Worm (Caenorhabditis elegans) whole organism, L2 larva: Measurements from ENCODE around the gene fbxb-6.

Experiments
- C34F6.9 ChIP-seq: fragments of 150-350 bp; optimal IDR thresholded peaks from 2 replicates; lab custom pipeline; 2014; ENCODE audit warnings: missing biosample characterization, missing genetic modification characterization
- F13H6.1 ChIP-seq: sonication (generic microtip); optimal IDR thresholded peaks from 2 replicates; lab custom pipeline; 2016; ENCODE audit warnings: missing genetic modification characterization, missing compliant biosample characterization
- Y55F3AM.14 ChIP-seq: fragments of 200-800 bp; sonication (Bioruptor generic); optimal IDR thresholded peaks from 2 replicates; lab custom pipeline; 2018; ENCODE audit warnings: mild to moderate bottlenecking, missing genetic modification characterization, missing compliant biosample characterization
- ZK546.5 ChIP-seq: sonication (generic microtip); optimal IDR thresholded peaks from 2 replicates; lab custom pipeline; 2017; ENCODE audit warnings: missing biosample characterization, missing genetic modification characterization
- aly-2 ChIP-seq: fragments of 150-350 bp; optimal IDR thresholded peaks from 2 replicates; lab custom pipeline; 2014; ENCODE audit warnings: missing biosample characterization, missing genetic modification characterization
- ama-1 ChIP-seq: fragments of 150-350 bp; optimal IDR thresholded peaks from 2 replicates; lab custom pipeline; 2018; ENCODE audit warnings: inconsistent platforms
- blmp-1 ChIP-seq: sonication (generic microtip); optimal IDR thresholded peaks from 2 replicates; lab custom pipeline; 2017; ENCODE audit warnings: missing genetic modification characterization, mild to moderate bottlenecking, missing compliant biosample characterization, antibody characterized with exemption, moderate library complexity; ENCODE audit not compliant: insufficient read depth
- ceh-16 ChIP-seq: fragments of 150-350 bp; optimal IDR thresholded peaks from 2 replicates; lab custom pipeline; 2014; ENCODE audit warnings: missing biosample characterization, missing genetic modification characterization
- ceh-82 ChIP-seq: fragments of 150-350 bp; optimal IDR thresholded peaks from 2 replicates; lab custom pipeline; 2014; ENCODE audit warnings: missing biosample characterization, missing genetic modification characterization
- dmd-4 ChIP-seq: sonication (generic microtip); optimal IDR thresholded peaks from 2 replicates; lab custom pipeline; 2017; ENCODE audit warnings: missing biosample characterization, missing genetic modification characterization
- egl-27 ChIP-seq: sonication (generic microtip); optimal IDR thresholded peaks from 3 replicates; lab custom pipeline; 2017; ENCODE audit warnings: missing biosample characterization, missing genetic modification reagents, missing genetic modification characterization
- elt-1 ChIP-seq: fragments of 150-350 bp; optimal IDR thresholded peaks from 2 replicates; lab custom pipeline; 2014; ENCODE audit warnings: missing biosample characterization, missing genetic modification characterization
- elt-3 ChIP-seq: sonication (generic microtip); optimal IDR thresholded peaks from 2 replicates; lab custom pipeline; 2017; ENCODE audit warnings: missing biosample characterization, missing genetic modification characterization
- fos-1 ChIP-seq: fragments of 150-350 bp; optimal IDR thresholded peaks from 2 replicates; lab custom pipeline; 2014; ENCODE audit warnings: missing biosample characterization, missing genetic modification characterization
- gmeb-1 ChIP-seq: fragments of 150-350 bp; optimal IDR thresholded peaks from 2 replicates; lab custom pipeline; 2014; ENCODE audit warnings: missing biosample characterization, missing genetic modification characterization
- lin-11 ChIP-seq: fragments of 150-350 bp; sonication (generic microtip); optimal IDR thresholded peaks from 2 replicates; lab custom pipeline; 2014; ENCODE audit warnings: missing biosample characterization, missing genetic modification characterization, inconsistent platforms, mixed read lengths
- mbf-1 ChIP-seq: sonication (generic microtip); optimal IDR thresholded peaks from 2 replicates; lab custom pipeline; 2017; ENCODE audit warnings: missing biosample characterization, missing genetic modification characterization
- mdl-1 ChIP-seq, 2 experiments: fragments of 150-350 bp in 1 of 2; sonication (generic microtip) in 1 of 2; optimal IDR thresholded peaks; 2 replicates each; lab custom pipeline; 2017; ENCODE audit warnings: missing biosample characterization in 2 of 2, missing genetic modification characterization in 2 of 2
- nhr-12 ChIP-seq: fragments of 150-350 bp; optimal IDR thresholded peaks from 2 replicates; lab custom pipeline; 2014; ENCODE audit warnings: missing biosample characterization, missing genetic modification characterization
- nhr-21 ChIP-seq: fragments of 150-350 bp; optimal IDR thresholded peaks from 2 replicates; lab custom pipeline; 2014; ENCODE audit warnings: missing biosample characterization, missing genetic modification characterization
- nhr-77 ChIP-seq: fragments of 150-350 bp; optimal IDR thresholded peaks from 2 replicates; lab custom pipeline; 2014; ENCODE audit warnings: missing biosample characterization, missing genetic modification characterization
- peb-1 ChIP-seq: fragments of 150-350 bp; optimal IDR thresholded peaks from 2 replicates; lab custom pipeline; 2014; ENCODE audit warnings: missing biosample characterization, missing genetic modification characterization
- sem-4 ChIP-seq: fragments of 150-350 bp; optimal IDR thresholded peaks from 2 replicates; lab custom pipeline; 2014; ENCODE audit warnings: missing biosample characterization, missing genetic modification reagents, missing genetic modification characterization
- sma-3 ChIP-seq: sonication (generic microtip); optimal IDR thresholded peaks from 2 replicates; lab custom pipeline; 2016; ENCODE audit warnings: missing genetic modification reagents, missing genetic modification characterization, missing compliant biosample characterization
- sma-9 ChIP-seq, 2 experiments: fragments of 150-350 bp in 1 of 2; sonication (generic microtip) in 1 of 2; optimal IDR thresholded peaks; 2 replicates each; lab custom pipeline; 2014 to 2016; ENCODE audit warnings: missing genetic modification characterization in 2 of 2, mild to moderate bottlenecking in 1 of 2, missing biosample characterization in 1 of 2, missing compliant biosample characterization in 1 of 2, missing genetic modification reagents in 1 of 2, moderate library complexity in 1 of 2
- snpc-4 ChIP-seq: fragments of 150-350 bp; optimal IDR thresholded peaks from 2 replicates; lab custom pipeline; 2014; ENCODE audit warnings: missing biosample characterization, missing genetic modification characterization
- unc-62 ChIP-seq: fragments of 150-350 bp; optimal IDR thresholded peaks from 2 replicates; lab custom pipeline; 2014; ENCODE audit warnings: missing biosample characterization, missing genetic modification reagents, missing genetic modification characterization
- zag-1 ChIP-seq: fragments of 150-350 bp; optimal IDR thresholded peaks from 2 replicates; lab custom pipeline; 2014; ENCODE audit warnings: missing biosample characterization, missing genetic modification characterization
- ztf-1 ChIP-seq: fragments of 200-800 bp; sonication (Bioruptor generic); conservative IDR thresholded peaks from 2 replicates; pipeline ENCODE4 v1.3.6; 2022; ENCODE audit warnings: missing genetic modification characterization, missing compliant biosample characterization
- ztf-11 ChIP-seq: sonication (generic microtip); optimal IDR thresholded peaks from 2 replicates; lab custom pipeline; 2017; ENCODE audit warnings: missing biosample characterization, missing genetic modification characterization

fbxb-6 gene

DNA sequence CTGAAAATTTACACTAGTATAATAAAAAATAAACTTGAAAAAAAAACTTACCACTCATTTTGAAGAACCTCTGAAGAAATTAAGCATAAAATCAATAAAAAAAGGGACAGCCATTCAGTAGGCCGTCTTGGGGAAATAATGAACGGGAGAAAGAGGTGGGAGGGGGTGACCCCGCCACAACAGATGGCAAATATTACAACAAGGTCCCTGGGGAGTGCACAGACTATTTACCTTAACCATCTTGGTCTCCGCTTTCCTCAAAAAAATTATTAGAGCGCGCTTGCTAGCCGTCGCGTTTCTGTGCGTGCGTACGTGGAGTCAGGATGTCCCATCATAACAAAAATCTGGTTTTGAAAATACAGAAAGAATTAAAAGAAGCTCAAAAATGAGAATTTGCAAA, 27.4 kb downstream of the fbxb-6 start, which contains the start of gene T16A1.10:
T16A1.10 (minus strand) TSS at position 123 of the 400 bp plus-strand sequence.
- TF ChIP-seq nhr-21 (tag; lab: Kevin White, UChicago) (no peak), ZK546.5 (tag; lab: Kevin White, UChicago) (no peak), elt-3 (tag; lab: Kevin White, UChicago) (no peak), dmd-4 (tag; lab: Kevin White, UChicago) (no peak), nhr-12 (no peak), ceh-82 (no peak), egl-27 (tag; lab: Kevin White, UChicago) (no peak), ceh-16 (tag; lab: Kevin White, UChicago) (no peak), sem-4 (tag; lab: Kevin White, UChicago) (no peak), peb-1 (tag; lab: Kevin White, UChicago) (no peak), zag-1 (tag; lab: Kevin White, UChicago) (no peak), mdl-1 (tag; optimal IDR thresholded peaks at IDR 0.05; lab: Kevin White, UChicago) (no peak), ztf-11 (no peak), sma-3 (GFP tag; lab: Kevin White, UChicago) (no peak), nhr-77 (tag; lab: Kevin White, UChicago) (no peak), ztf-1 (GFP tag; lab: Robert Waterston, UW) (no peak), gmeb-1 (tag; lab: Kevin White, UChicago) (no peak), F13H6.1 (tag; lab: Kevin White, UChicago) (no peak), blmp-1 (no peak), lin-11 (tag; lab: Kevin White, UChicago) (no peak)

DNA sequence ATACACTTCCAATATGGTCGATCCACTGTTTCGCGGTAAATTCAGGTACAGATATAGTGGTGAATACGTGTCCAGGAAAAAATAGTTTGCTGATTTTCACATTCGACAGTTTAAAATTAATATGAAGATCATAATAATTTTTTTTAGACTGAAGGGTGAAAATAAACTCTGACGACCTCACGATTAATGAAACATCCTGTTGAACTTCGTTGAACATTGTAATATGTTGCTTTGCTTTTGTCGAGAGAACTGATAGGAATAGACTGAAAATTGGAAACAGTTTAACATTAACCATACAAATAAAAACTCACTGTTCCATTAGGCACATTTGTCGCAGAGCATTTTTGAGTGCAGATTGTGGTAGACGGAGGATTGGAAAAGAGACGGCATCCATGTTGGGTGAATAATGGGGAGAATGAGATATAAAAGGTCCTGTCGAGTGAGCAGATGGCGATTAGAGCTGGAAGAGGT, 28.9 kb downstream of the fbxb-6 start, which contains the start of gene fbxb-37:
fbxb-37 (minus strand) TSS at position 421 of the 471 bp plus-strand sequence.
- TF ChIP-seq fos-1 (tag; lab: Kevin White, UChicago) (no peak), nhr-12 (no peak), sem-4 (tag; lab: Kevin White, UChicago) (no peak), mbf-1 (tag; lab: Kevin White, UChicago) (no peak), F13H6.1 (tag; lab: Kevin White, UChicago) (no peak)

DNA sequence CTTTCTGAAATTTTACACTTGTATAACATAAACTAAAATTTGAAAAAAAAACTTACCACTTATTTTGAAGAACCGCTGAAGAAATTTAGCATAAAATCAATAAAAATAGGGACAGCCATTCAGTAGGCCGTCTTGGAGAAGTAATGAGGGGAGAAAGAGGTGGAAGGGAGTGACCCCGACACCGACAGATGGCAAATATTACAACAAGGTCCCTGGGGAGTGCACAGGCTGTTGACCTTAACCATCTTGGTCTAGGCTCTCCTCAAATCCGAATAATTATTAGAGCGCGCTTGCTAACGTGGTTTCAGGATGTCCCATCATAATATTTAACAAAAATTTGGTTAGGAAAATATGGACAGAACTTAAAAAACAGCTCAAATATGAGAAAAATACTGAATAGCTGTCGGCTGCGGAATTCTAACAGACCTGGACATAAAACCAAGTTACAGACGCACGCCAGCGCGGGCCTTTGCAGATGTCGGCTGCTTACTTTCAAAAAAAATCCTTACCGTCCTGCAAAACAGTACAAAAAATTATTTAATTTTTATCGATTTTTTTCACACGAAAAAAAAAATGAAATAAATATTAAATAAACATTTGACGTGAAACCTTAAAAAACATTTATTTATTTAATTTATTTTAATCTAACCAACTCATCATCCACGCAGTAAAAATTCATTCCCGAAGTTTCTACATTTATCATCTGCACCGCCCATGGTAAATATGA, 30.5 kb downstream of the fbxb-6 start, which contains the start of gene T16A1.2:
T16A1.2 (plus strand) TSS at position 677 of the 727 bp plus-strand sequence.
- TF ChIP-seq Y55F3AM.14 (no peak), ama-1 (no peak)
- TF ChIP-seq, all 48 proteins: peak for 0

DNA sequence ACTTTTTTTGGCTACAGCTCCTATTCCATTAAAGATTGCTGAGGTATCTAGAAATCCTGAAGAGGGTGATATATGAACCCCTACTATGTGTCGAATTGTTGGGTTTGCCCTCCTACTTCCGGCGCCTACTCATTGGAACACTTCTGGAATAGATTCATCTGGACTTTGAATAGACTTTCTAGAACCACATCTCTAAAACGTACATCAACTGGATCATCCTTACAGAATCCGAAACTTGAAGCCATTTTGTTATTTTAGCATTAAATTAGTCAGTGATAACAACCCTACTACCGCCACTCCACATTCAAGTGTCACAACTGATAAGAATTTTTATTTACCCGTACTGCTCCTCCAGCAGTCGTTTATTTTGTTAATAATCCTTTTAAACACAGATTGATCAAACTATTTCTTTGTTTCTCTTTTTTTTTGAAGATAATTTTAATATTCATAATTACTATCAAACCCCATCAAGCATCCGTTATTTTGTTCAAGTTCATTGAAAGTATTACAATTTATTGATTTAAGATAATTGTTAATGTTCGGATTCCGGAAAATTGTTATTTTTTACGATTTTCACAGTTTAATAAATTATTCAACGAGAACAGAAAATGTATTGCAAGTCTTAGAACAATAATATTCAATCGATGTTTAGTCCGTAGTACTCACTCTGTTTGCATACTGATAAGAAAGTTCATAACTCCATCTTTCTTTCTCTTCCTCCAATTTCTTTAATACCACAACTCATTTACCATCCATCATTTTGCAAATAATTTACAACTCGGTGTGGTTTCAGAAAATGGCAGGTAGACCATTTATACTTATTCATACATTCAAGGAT, 34.8 kb downstream of the fbxb-6 start, which contains the start of gene math-42:
math-42 (plus strand) TSS at position 788 of the 838 bp plus-strand sequence.
- no peak for TF ChIP-seq mbf-1 (tag; lab: Kevin White, UChicago)
- TF ChIP-seq nhr-77 (tag; lab: Kevin White, UChicago) = no peak
- no peak for TF ChIP-seq snpc-4
- peak; percentile 76 for TF ChIP-seq fos-1 (tag; lab: Kevin White, UChicago)
- TF ChIP-seq zag-1 (tag; lab: Kevin White, UChicago) = no peak
- no peak for TF ChIP-seq peb-1 (tag; lab: Kevin White, UChicago)
- TF ChIP-seq sma-9 (GFP tag; optimal IDR thresholded peaks at IDR 0.05; lab: Kevin White, UChicago) = no peak
- no peak for TF ChIP-seq sma-9 (tag; optimal IDR thresholded peaks at IDR 0.05; lab: Kevin White, UChicago)
- no peak for TF ChIP-seq ztf-1 (GFP tag; lab: Robert Waterston, UW)

DNA sequence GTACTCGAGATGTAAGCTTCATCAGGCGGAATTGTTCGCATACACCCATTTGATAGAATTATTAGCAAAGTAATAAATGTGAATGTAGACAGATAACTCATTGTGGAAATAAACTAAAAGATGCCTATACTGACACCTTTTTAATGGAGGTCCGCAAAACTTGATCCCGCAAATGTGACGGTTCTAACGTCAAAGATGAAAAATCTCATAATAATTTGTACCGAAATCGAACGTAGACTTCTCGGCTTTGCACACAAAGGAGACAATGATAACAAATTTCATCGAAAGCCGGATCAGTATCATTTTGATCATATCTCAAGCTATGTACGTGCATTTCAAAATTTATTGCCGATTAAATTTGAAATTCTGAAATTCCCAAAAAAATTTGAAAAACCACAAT, 43.7 kb downstream of the fbxb-6 start, which contains the start of gene R52.4:
R52.4 (minus strand) TSS at position 101 of the 400 bp plus-strand sequence.
- TF ChIP-seq lin-11 (tag; lab: Kevin White, UChicago) (no peak), nhr-77 (tag; lab: Kevin White, UChicago) (no peak), sma-9 (GFP tag; optimal IDR thresholded peaks at IDR 0.05; lab: Kevin White, UChicago) (no peak), sma-9 (tag; optimal IDR thresholded peaks at IDR 0.05; lab: Kevin White, UChicago) (no peak), ztf-11 (no peak), elt-3 (tag; lab: Kevin White, UChicago) (no peak), blmp-1 (no peak), aly-2 (no peak), elt-1 (tag; lab: Kevin White, UChicago) (no peak), ceh-16 (tag; lab: Kevin White, UChicago) (no peak), C34F6.9 (tag; lab: Kevin White, UChicago) (no peak), mdl-1 (tag; optimal IDR thresholded peaks at IDR 0.05; lab: Kevin White, UChicago) (no peak), unc-62 (no peak), Y55F3AM.14 (no peak), nhr-12 (no peak)
